Worm (Caenorhabditis elegans) whole organism, early embryonic: ENCODE data around the gene Y113G7B.28.

ENCODE experiments used
- B0310.2 ChIP-seq: sonication (generic microtip); optimal IDR thresholded peaks from 2 replicates; lab custom pipeline; 2016; ENCODE audit warnings: mild to moderate bottlenecking, missing genetic modification characterization, missing compliant biosample characterization
- F13C5.2 ChIP-seq: sonication (generic microtip); optimal IDR thresholded peaks from 2 replicates; lab custom pipeline; 2017; ENCODE audit warnings: mild to moderate bottlenecking, missing genetic modification characterization, inconsistent platforms, missing compliant biosample characterization
- aly-1 ChIP-seq: sonication (generic microtip); optimal IDR thresholded peaks from 2 replicates; lab custom pipeline; 2016; ENCODE audit warnings: missing genetic modification characterization, missing compliant biosample characterization
- ama-1 ChIP-seq: fragments of 150-350 bp; optimal IDR thresholded peaks from 2 replicates; lab custom pipeline; 2014
- ceh-13 ChIP-seq: fragments of 200-800 bp; sonication (Bioruptor generic); optimal IDR thresholded peaks from 2 replicates; lab custom pipeline; 2018; ENCODE audit warnings: mild to moderate bottlenecking, missing genetic modification characterization, missing compliant biosample characterization
- ceh-36 ChIP-seq: sonication (generic microtip); optimal IDR thresholded peaks from 2 replicates; lab custom pipeline; 2016; ENCODE audit warnings: missing genetic modification characterization, inconsistent platforms, missing compliant biosample characterization
- ets-7 ChIP-seq: sonication (generic microtip); optimal IDR thresholded peaks from 2 replicates; lab custom pipeline; 2016; ENCODE audit warnings: missing genotype, missing genetic modification characterization, missing compliant biosample characterization
- flt-1 ChIP-seq: fragments of 200-800 bp; sonication (Bioruptor generic); IDR thresholded peaks from 2 replicates; pipeline ENCODE4 v1.3.6; 2022; ENCODE audit warnings: missing genetic modification characterization, missing compliant biosample characterization
- hmbx-1 ChIP-seq: sonication (generic microtip); optimal IDR thresholded peaks from 2 replicates; lab custom pipeline; 2016; ENCODE audit warnings: mild to moderate bottlenecking, missing genetic modification characterization, missing compliant biosample characterization
- hmg-4 ChIP-seq: fragments of 200-800 bp; sonication (Bioruptor generic); optimal IDR thresholded peaks from 2 replicates; lab custom pipeline; 2018; ENCODE audit warnings: mild to moderate bottlenecking, missing genetic modification characterization, missing compliant biosample characterization
- hnd-1 ChIP-seq: sonication (generic microtip); optimal IDR thresholded peaks from 2 replicates; lab custom pipeline; 2016; ENCODE audit warnings: missing genetic modification characterization, missing compliant biosample characterization
- pes-1 ChIP-seq: fragments of 200-800 bp; sonication (Bioruptor generic); IDR thresholded peaks from 2 replicates; pipeline ENCODE4 v1.3.6; 2022; ENCODE audit warnings: missing genetic modification reagents, missing genetic modification characterization, missing compliant biosample characterization
- scrt-1 ChIP-seq: fragments of 200-800 bp; sonication (Bioruptor generic); IDR thresholded peaks from 2 replicates; pipeline ENCODE4 v1.3.6; 2022; ENCODE audit warnings: missing genetic modification characterization, missing compliant biosample characterization
- sea-1 ChIP-seq: fragments of 200-800 bp; sonication (Bioruptor generic); conservative IDR thresholded peaks from 2 replicates; pipeline ENCODE4 v1.3.6; 2022; ENCODE audit warnings: missing genetic modification characterization, missing compliant biosample characterization
- tbx-11 ChIP-seq: fragments of 200-800 bp; sonication (Bioruptor generic); IDR thresholded peaks from 2 replicates; pipeline ENCODE4 v1.3.6; 2022; ENCODE audit warnings: missing genetic modification characterization, missing compliant biosample characterization
- tbx-37 ChIP-seq: fragments of 200-800 bp; sonication (Bioruptor generic); conservative IDR thresholded peaks from 2 replicates; pipeline ENCODE4 v1.3.6; 2022; ENCODE audit warnings: missing genetic modification reagents, missing genetic modification characterization, missing compliant biosample characterization
- tra-4 ChIP-seq: sonication (generic microtip); optimal IDR thresholded peaks from 2 replicates; lab custom pipeline; 2017; ENCODE audit warnings: missing genetic modification characterization, missing compliant biosample characterization

Y113G7B.28 gene

DNA sequence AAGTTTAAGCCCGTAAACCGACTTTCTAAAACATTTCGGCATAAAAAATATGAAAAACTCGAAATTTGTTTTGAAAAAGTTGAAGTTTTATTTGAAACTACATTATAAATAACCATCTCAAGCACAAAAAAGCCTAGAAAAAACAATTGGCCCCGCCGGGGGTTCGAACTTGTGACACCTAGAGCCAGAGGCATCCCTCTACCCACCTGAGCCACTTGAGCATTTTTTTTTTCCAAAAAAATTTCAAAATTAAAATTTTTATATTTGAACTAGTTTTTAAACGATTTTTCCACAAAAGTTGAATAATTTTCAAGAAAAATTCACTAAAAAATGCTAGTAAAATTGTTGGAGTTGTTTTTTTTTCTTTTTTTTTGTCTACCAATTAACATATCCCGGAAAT lies 27.9 kb downstream of the Y113G7B.28 start:
- TF ChIP-seq tbx-11 (GFP tag; lab: Robert Waterston, UW), result no peak
- TF ChIP-seq hmbx-1, result no peak
- no peak for TF ChIP-seq tbx-37 (GFP tag; lab: Robert Waterston, UW)
- TF ChIP-seq F13C5.2, result no peak
- TF ChIP-seq ama-1 (lab: Kevin White, UChicago), result no peak
- TF ChIP-seq pes-1 (GFP tag; lab: Robert Waterston, UW), result no peak
- no peak for TF ChIP-seq ceh-13 (GFP tag; lab: Kevin White, UChicago)
- no peak for TF ChIP-seq hnd-1 (tag; lab: Kevin White, UChicago)
- no peak for TF ChIP-seq tra-4 (tag; lab: Kevin White, UChicago)
- no peak for TF ChIP-seq sea-1 (GFP tag; lab: Robert Waterston, UW)
- no peak for TF ChIP-seq flt-1 (GFP tag; lab: Robert Waterston, UW)
- no peak for TF ChIP-seq B0310.2 (tag; lab: Kevin White, UChicago)
- TF ChIP-seq hmg-4 (GFP tag; lab: Kevin White, UChicago), result no peak
- TF ChIP-seq scrt-1 (GFP tag; lab: Robert Waterston, UW), result no peak
- no peak for TF ChIP-seq aly-1 (tag; lab: Kevin White, UChicago)
- no peak for TF ChIP-seq ets-7 (tag; lab: Kevin White, UChicago)

DNA sequence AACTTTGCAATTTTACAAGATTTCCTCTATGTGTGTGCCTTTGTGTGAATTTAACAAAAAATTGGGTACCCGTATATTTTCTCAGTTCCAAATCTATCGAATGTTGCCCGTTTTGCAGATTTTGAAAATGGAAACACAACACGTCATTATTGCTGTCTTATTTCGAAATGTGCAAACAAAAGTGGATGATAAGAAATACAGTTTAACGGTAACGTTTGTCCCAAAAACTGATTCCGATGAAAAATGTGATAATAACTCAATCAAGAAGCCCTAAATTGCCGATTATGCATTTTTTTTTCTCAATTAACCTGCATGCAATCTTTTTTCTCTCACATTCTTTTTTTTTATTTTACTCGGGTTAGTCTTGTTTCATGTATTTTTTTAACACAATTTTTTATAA lies 29.5 kb downstream of the Y113G7B.28 start:
- no peak for TF ChIP-seq F13C5.2
- TF ChIP-seq tbx-11 (GFP tag; lab: Robert Waterston, UW), result no peak
- no peak for TF ChIP-seq scrt-1 (GFP tag; lab: Robert Waterston, UW)
- TF ChIP-seq tra-4 (tag; lab: Kevin White, UChicago), result no peak
- TF ChIP-seq flt-1 (GFP tag; lab: Robert Waterston, UW), result no peak
- no peak for TF ChIP-seq ama-1 (lab: Kevin White, UChicago)
- TF ChIP-seq aly-1 (tag; lab: Kevin White, UChicago), result no peak
- no peak for TF ChIP-seq ceh-36
- no peak for TF ChIP-seq tbx-37 (GFP tag; lab: Robert Waterston, UW)
- TF ChIP-seq ceh-13 (GFP tag; lab: Kevin White, UChicago), result no peak
- TF ChIP-seq sea-1 (GFP tag; lab: Robert Waterston, UW), result no peak
- TF ChIP-seq pes-1 (GFP tag; lab: Robert Waterston, UW), result no peak
- no peak for TF ChIP-seq hmbx-1

DNA sequence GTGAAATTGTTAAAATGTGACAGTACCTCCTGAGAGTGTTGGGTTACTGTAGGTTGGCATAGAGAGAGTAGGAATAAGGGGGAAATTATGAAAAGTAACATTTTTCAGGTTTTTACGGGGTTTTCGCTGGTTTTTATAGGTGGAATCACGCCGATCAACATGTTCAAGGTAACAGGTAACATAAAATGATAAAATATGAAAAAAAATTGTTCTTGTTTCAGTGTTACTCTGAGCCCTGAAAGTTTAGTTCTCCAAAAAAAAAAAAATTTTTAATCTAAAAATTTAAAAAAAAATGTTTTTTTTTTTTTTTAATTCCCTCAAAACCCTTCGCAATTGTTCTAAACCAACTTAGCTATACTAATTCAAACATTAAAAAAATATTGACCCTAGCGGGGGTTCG lies 38.0 kb downstream of the Y113G7B.28 start, which contains the start of gene Y113G7B.15:
Gene Y113G7B.15 (minus strand): TSS at position 101 of the 400 bp plus-strand sequence.
- no peak for TF ChIP-seq ets-7 (tag; lab: Kevin White, UChicago)
- TF ChIP-seq F13C5.2, result no peak
- TF ChIP-seq ceh-13 (GFP tag; lab: Kevin White, UChicago), result no peak
- no peak for TF ChIP-seq tbx-37 (GFP tag; lab: Robert Waterston, UW)
- no peak for TF ChIP-seq tbx-11 (GFP tag; lab: Robert Waterston, UW)
- no peak for TF ChIP-seq tra-4 (tag; lab: Kevin White, UChicago)
- no peak for TF ChIP-seq aly-1 (tag; lab: Kevin White, UChicago)
- no peak for TF ChIP-seq ama-1 (lab: Kevin White, UChicago)
- TF ChIP-seq flt-1 (GFP tag; lab: Robert Waterston, UW), result no peak
- no peak for TF ChIP-seq hmg-4 (GFP tag; lab: Kevin White, UChicago)
- no peak for TF ChIP-seq ceh-36
- no peak for TF ChIP-seq B0310.2 (tag; lab: Kevin White, UChicago)
- TF ChIP-seq pes-1 (GFP tag; lab: Robert Waterston, UW), result no peak
- TF ChIP-seq hmbx-1, result no peak
- no peak for TF ChIP-seq hnd-1 (tag; lab: Kevin White, UChicago)

DNA sequence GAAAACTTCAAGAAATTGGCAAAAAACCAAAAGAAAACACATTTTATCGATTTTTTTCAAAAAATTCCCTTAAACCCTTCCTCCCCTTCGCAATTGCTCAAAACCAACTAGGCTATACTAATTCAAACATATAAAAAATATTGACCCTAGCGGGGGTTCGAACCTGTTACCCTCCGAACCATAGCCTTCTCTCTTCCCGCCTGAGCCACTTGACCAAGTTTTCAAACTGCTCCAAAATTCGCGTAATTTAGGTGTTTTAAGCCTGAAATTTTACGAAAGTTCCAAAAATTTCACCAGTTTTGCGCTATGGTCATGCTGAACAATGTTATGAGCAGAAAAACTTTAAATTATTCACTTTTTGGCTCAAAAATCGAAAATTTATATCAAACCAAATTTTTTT lies 38.7 kb downstream of the Y113G7B.28 start:
- TF ChIP-seq ets-7 (tag; lab: Kevin White, UChicago), result no peak
- TF ChIP-seq hnd-1 (tag; lab: Kevin White, UChicago), result no peak
- peak; percentile 18 for TF ChIP-seq ceh-36
- peak; percentile 29 for TF ChIP-seq ama-1 (lab: Kevin White, UChicago)
- no peak for TF ChIP-seq tbx-37 (GFP tag; lab: Robert Waterston, UW)
- TF ChIP-seq F13C5.2, result no peak
- TF ChIP-seq pes-1 (GFP tag; lab: Robert Waterston, UW), result peak; percentile 7; the same call in 1 of the 2 replicates
- TF ChIP-seq sea-1 (GFP tag; lab: Robert Waterston, UW), result no peak
- no peak for TF ChIP-seq hmg-4 (GFP tag; lab: Kevin White, UChicago)
- TF ChIP-seq flt-1 (GFP tag; lab: Robert Waterston, UW), result 0 out of 2 replicates have a peak, but pooled peaks have one; percentile 27
- TF ChIP-seq B0310.2 (tag; lab: Kevin White, UChicago), result peak; percentile 16
- TF ChIP-seq tra-4 (tag; lab: Kevin White, UChicago), result no peak
- TF ChIP-seq ceh-13 (GFP tag; lab: Kevin White, UChicago), result no peak
- no peak for TF ChIP-seq tbx-11 (GFP tag; lab: Robert Waterston, UW)
- no peak for TF ChIP-seq hmbx-1
- TF ChIP-seq aly-1 (tag; lab: Kevin White, UChicago), result no peak
- TF ChIP-seq scrt-1 (GFP tag; lab: Robert Waterston, UW), result 0 out of 2 replicates have a peak, but pooled peaks have one; percentile 20

DNA sequence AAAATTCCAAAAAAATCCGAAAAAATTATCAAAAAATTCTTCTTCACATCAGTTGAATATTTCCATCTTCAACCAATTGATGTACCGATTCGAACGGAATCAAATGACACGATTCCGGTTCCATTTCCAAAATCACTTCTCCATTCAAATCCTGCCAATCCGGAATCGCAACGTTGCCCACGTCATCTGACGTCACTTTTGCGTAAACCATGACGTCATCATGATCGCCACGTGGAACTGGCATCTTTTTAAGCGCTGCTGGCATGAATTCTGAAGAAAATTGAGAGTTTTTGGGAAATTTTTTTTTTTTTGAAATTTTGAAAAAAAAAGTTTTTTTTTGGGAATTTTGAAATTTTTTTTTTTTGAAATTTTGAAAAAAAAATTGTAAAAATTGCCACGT lies 39.4 kb downstream of the Y113G7B.28 start:
- TF ChIP-seq hmbx-1 (no peak), hnd-1 (tag; lab: Kevin White, UChicago) (no peak), ceh-13 (GFP tag; lab: Kevin White, UChicago) (no peak), ets-7 (tag; lab: Kevin White, UChicago) (no peak), flt-1 (GFP tag; lab: Robert Waterston, UW) (no peak), aly-1 (tag; lab: Kevin White, UChicago) (no peak), F13C5.2 (no peak), ceh-36 (no peak), pes-1 (GFP tag; lab: Robert Waterston, UW) (no peak), tra-4 (tag; lab: Kevin White, UChicago) (no peak), tbx-37 (GFP tag; lab: Robert Waterston, UW) (no peak), scrt-1 (GFP tag; lab: Robert Waterston, UW) (no peak), sea-1 (GFP tag; lab: Robert Waterston, UW) (no peak), B0310.2 (tag; lab: Kevin White, UChicago) (no peak), ama-1 (lab: Kevin White, UChicago) (no peak), hmg-4 (GFP tag; lab: Kevin White, UChicago) (no peak), tbx-11 (GFP tag; lab: Robert Waterston, UW) (no peak)

DNA sequence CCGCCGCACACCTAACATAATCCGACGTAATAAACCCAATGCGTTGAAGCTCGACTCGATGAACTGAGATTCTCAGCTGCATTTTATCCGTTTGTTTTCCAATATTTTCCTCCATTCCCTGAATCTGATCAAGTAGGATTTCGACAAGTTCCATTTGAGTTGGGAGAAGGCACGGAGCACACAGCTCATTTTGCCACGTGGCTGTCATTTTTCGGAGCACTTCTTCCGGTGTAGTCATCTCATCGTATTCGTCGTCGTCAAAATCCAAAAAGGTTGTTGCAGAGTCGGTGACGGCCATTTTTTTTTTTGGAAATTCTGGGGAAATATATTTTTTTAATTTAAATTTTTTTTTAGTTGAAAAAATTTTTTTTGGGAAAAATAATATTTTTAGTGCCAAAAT lies 41.6 kb downstream of the Y113G7B.28 start, which contains the start of gene sld-5:
Gene sld-5 (minus strand): TSS at position 317 of the 400 bp plus-strand sequence.
- TF ChIP-seq B0310.2 (tag; lab: Kevin White, UChicago), result no peak
- no peak for TF ChIP-seq pes-1 (GFP tag; lab: Robert Waterston, UW)
- TF ChIP-seq tra-4 (tag; lab: Kevin White, UChicago), result no peak
- no peak for TF ChIP-seq sea-1 (GFP tag; lab: Robert Waterston, UW)
- TF ChIP-seq ceh-36, result no peak
- no peak for TF ChIP-seq flt-1 (GFP tag; lab: Robert Waterston, UW)
- TF ChIP-seq F13C5.2, result no peak
- TF ChIP-seq tbx-37 (GFP tag; lab: Robert Waterston, UW), result no peak
- TF ChIP-seq ets-7 (tag; lab: Kevin White, UChicago), result no peak
- no peak for TF ChIP-seq ceh-13 (GFP tag; lab: Kevin White, UChicago)
- no peak for TF ChIP-seq tbx-11 (GFP tag; lab: Robert Waterston, UW)
- TF ChIP-seq aly-1 (tag; lab: Kevin White, UChicago), result no peak
- TF ChIP-seq hnd-1 (tag; lab: Kevin White, UChicago), result no peak
